Fruit fly (Drosophila melanogaster) S2 (cell line): ENCODE results near the gene CG3176.
"Not testable (repeated sequence)": the region's sequence is repeated elsewhere in the genome, so short reads cannot be mapped to it uniquely, and the experiment has no call there.

Experiments
- CG8478 ChIP-seq: fragments of >200 bp; optimal IDR thresholded peaks from 2 replicates; lab custom pipeline; 2018
- CTCF ChIP-seq, 2 experiments: fragments of >200 bp; optimal IDR thresholded peaks; 2 replicates each; lab custom pipeline; 2018

Gene CG3176

DNA sequence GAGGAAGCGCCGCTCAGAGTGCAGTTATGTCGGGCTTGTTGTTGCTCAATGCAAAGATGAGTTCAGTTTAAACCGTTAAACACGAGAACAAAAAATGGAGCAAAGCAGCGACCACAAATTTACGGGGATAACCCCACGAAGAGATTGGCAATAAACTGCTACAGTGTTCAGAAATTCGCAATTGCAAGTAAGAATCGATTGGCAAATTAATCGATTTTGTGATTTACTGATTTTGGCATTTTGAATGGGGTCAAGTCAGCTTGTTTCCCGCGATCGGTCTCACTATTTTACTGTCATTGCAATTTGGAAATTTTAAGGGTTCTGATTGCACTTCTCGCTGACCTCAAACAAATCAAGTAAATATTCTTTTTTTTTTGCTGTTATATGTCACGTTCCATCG, at the start of gene CG3176:
Gene CG3176 (plus strand): TSS at position 221 of the 400 bp plus-strand sequence.
- not testable (repeated sequence) for TF ChIP-seq CTCF (optimal IDR thresholded peaks at IDR 0.05; lab: Kevin White, UChicago); CG8478 (lab: Kevin White, UChicago)

DNA sequence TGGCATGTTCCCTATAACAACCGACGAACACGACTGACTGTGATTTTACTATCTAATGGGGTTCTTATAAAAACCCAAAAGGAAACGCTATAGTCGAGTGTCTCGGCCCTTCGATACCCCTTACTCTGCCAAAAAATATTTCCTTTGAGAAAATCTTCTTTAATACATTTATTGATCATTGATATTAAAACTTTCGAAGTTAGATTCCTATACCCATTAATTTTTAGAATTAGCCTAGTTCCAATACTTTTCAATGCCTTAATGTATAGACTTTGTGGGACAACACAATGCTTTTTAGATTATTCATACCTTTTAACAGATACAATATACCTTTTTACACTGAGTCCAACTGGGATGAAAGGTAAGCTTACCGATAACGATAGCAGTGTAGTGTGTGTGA, 44.3 kb upstream of the CG3176 start, which contains the start of gene Pgcl:
Gene Pgcl (minus strand): TSS at position 45 of the 400 bp plus-strand sequence.
- TF ChIP-seq CTCF (optimal IDR thresholded peaks at IDR 0.05; lab: Kevin White, UChicago) (no peak), CG8478 (lab: Kevin White, UChicago) (no peak)

DNA sequence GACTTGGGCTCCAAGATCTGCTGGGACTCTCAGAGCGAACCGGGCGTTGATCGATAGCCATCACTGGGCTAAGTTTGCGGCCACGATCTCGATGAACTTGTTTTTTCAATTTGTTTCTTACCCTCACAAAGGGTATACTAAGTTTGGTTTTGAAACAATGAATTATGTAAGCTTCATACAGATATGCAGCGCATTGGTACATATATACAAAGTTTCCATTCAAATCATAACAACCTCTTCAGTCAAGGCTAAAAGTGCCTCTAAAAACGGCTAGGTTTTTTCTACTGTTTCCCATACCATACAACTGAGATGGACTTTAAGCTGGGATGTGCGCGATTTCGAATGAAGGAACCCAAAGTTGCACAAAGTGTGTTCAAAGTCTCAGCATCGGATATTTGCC, 40.4 kb upstream of the CG3176 start:
- TF ChIP-seq CTCF (optimal IDR thresholded peaks at IDR 0.05; lab: Kevin White, UChicago): no peak
- no peak for TF ChIP-seq CG8478 (lab: Kevin White, UChicago)

DNA sequence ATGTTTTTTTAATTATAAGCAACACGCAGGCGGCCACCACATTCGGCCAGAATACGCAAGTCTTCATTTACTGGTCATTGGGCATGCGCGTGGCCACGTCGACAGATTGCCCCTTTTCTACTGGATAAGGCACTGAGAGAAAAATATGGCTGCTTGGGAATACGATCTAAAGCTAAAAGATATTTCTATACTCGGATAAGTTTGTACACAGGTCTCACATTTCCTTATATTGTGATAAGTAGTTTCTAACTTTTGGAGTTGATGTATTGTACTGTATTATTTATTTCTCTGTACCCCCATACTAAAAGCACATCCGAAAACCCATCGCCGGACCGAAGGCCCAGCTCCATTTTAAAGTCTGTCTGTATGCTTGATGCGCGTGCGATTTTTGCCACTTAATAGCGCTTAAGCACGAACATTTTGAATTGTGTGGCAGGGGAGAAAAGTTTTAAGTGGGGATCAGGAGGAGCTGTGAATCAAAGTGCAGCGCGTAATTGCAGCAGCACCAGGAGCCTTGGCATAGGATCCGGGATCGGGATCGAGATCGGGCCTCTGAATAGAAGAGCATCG, 37.6 kb upstream of the CG3176 start:
- TF ChIP-seq CTCF (optimal IDR thresholded peaks at IDR 0.05; lab: Kevin White, UChicago): no peak
- no peak for TF ChIP-seq CG8478 (lab: Kevin White, UChicago)

DNA sequence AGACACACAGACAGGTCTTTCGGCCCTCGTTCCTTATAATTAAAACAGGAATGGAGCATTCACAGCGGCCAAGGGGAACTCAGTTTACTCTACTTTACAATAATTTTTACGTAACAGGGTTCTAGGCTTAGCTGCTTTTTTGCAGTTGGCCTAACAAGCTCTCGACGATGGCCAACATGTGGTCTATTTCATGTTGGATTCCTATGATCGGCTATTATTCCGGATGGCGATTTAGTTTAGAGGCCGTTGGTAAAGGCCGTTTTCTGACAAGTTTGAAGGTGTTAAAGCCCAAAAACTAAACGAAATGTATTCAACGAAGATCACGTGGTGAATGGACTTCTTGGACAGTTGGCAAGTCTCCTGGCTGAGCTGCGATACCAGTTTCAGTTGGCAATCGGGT, 35.7 kb upstream of the CG3176 start:
- TF ChIP-seq CG8478 (lab: Kevin White, UChicago) (no peak), CTCF (optimal IDR thresholded peaks at IDR 0.05; lab: Kevin White, UChicago) (no peak)

DNA sequence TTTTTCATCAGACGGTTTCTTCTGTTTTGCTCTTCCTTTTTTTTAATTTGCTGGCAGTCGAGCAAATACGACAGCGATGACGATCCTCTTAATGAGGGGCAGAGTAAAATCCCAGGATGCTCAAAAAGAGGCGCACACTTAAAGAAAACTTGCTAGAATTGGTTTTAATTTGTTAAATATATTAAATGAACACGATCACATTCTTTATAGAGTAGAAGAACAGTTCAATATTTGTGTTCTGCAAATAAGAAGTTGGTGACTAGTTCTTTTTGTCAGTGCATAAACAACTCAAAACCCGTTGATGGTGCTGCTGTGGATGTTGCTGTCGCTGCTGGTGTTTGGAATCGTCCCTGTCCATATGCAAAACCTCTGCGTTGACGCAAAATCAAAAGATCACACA, 33.4 kb upstream of the CG3176 start:
- TF ChIP-seq CG8478 (lab: Kevin White, UChicago) (no peak), CTCF (optimal IDR thresholded peaks at IDR 0.05; lab: Kevin White, UChicago) (no peak)

DNA sequence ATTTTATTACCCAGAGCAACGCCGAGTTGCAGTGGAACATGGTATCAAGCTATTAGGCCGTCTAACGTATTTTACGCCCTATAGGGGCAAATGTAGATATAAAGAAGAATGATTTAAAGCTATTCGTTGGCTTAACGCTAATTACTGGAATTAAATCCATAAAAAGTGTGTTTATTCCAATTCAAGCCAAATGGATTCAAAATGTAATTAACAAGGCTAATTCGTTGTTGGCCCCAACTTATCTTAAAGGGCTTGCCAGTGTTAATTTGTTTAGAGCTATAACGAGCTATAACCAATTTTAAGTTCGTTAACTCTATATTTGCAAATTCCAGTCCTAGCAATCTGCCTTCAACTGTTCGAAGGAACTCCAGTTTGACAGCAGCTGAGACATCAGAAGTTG, 32.7 kb upstream of the CG3176 start:
- no peak for TF ChIP-seq CG8478 (lab: Kevin White, UChicago)
- TF ChIP-seq CTCF (optimal IDR thresholded peaks at IDR 0.05; lab: Kevin White, UChicago): no peak

DNA sequence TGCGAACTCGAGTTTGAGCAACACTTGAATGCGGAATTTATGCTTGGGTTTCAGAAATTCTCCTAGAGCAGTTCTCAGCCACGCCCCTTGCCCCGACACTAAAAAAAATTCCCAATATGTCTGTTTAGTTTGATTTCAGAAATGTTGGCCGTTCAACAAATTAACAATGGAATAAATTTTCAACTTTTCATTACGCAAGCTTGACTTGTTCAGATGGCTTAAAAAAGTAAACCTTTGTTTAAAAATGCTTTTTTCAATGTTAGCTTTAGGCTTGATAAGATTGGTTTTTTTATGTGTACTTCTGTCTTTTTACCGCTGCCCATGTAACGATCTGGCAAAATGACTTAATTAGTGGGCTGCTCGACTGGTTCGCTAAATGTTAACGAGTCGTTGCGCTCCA, 28.9 kb upstream of the CG3176 start:
- no peak for TF ChIP-seq CG8478 (lab: Kevin White, UChicago)
- no peak for TF ChIP-seq CTCF (optimal IDR thresholded peaks at IDR 0.05; lab: Kevin White, UChicago)

DNA sequence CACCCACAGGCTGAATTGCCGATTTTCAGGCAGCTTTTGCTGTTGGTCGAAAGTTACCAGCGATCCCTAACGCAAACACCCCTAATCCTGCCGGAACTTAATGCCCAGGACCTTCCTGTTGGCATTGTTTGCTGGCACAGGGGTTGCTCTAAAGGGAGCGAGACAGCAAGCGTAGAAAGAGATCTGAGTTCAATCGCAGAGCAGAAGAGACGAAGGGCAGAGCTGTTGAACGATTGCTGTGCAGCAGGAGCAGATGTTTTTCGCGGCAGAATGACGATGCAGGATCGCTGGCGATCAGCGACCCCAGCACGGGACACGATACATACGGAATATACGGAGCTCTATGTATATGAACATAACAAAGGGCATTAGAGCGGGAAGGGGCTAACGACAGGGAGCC, 24.7 kb upstream of the CG3176 start:
- TF ChIP-seq CG8478 (lab: Kevin White, UChicago) (no peak), CTCF (optimal IDR thresholded peaks at IDR 0.05; lab: Kevin White, UChicago) (no peak)

DNA sequence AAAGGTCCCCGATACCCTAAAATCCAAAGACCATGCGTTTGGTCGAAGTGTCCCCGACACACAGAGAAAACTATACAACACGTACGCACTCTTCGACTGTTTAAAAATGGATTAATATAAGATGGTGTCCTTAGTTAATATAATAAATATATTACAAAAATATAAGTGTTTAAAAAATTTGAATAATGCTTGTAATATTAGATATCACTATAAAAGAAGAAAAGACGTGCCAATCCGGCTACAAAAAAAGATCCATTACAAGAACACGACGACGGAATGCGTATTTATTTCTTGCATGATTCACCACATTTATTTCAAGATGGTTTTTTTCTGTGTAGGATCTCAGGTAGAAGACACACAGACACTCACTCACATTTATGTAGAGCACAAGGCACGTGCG, 23.9 kb upstream of the CG3176 start:
- TF ChIP-seq CG8478 (lab: Kevin White, UChicago) (no peak), CTCF (optimal IDR thresholded peaks at IDR 0.05; lab: Kevin White, UChicago) (no peak)

DNA sequence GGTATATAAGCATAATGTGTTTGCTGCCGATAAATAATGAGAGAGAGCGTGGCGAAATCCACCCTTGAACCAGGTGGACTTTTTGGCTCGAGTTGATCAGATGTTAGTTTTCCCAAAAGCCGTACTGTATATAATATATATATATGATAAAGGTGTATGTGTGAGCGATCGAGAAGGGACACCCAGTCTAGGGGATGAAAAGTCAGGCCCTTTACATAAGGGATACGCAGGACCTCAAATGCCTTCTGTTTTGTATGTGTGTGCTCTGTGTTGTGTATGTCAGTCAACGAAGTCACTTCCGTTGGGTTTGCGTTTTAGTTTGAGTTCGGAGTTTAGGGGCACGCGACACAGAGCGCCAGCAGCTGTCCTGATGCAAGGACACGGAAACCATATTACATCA, 21.2 kb upstream of the CG3176 start, which contains the start of gene ase:
Gene ase (plus strand): TSS at position 301 of the 400 bp plus-strand sequence.
- no peak for TF ChIP-seq CG8478 (lab: Kevin White, UChicago)
- no peak for TF ChIP-seq CTCF (optimal IDR thresholded peaks at IDR 0.05; lab: Kevin White, UChicago)

DNA sequence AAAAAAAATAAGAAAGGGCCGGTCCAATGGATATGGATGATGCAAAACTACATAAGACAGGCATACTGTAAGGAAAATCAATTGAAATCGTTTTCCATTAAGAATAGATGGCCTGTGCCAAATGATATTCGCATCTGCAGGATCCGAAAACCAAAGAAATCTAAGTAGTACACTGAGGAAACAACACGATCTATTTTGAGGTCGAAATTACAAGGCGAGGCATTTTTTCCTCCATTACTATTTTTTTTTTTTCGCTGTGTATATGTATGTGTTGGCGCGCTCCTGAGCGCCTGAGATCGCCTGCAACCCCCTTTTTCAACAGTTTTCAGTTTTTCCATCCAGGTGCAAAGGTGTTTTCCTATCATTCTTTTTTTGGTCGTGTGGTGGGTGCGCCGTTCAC, 17.7 kb upstream of the CG3176 start:
- no peak for TF ChIP-seq CG8478 (lab: Kevin White, UChicago)
- TF ChIP-seq CTCF (optimal IDR thresholded peaks at IDR 0.05; lab: Kevin White, UChicago): no peak

DNA sequence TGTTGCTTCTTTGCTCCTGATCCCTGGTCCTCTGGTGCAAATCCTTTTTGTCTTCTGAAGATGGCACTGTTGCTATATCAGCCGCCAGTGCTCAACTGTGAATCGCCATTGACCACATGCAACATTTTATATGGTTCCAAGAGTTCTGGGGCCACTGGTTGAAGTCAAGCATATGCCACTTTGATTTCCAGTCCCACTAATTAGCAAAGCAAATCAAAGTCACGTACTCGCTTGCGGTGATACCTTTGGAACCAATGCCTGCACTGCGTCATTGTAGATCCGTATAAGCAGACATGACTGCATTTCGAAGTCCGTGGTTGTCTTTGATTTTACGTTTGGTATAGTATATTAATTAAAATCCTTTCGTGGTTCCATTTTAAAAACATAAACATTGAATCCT, 12.4 kb upstream of the CG3176 start, which contains the start of gene Cyp4g1:
Gene Cyp4g1 (minus strand): TSS at position 101 of the 400 bp plus-strand sequence.
- TF ChIP-seq CTCF (optimal IDR thresholded peaks at IDR 0.05; lab: Kevin White, UChicago) (no peak), CG8478 (lab: Kevin White, UChicago) (no peak)

DNA sequence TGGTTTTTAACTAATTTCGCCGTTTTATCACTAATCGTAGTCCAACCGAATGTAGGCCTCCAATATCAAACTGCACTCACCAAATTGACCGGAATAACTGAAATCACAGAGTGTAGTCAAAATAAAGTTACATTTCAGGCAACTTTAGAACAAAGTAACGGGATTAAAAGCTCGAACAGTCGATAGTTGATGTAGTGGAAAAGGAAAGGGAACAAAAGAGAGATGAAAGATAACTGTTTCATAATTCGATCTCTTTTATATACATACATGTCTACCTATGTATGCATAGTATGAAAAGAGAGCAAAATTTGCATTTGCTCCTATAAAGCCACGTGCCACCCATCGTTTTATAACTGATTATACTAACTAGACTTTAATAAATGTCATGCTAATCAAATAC, 11.0 kb upstream of the CG3176 start, which contains the start of gene CG32816:
Gene CG32816 (minus strand): TSS at position 101 of the 400 bp plus-strand sequence.
- TF ChIP-seq CTCF (optimal IDR thresholded peaks at IDR 0.05; lab: Kevin White, UChicago) (no peak), CG8478 (lab: Kevin White, UChicago) (no peak)

DNA sequence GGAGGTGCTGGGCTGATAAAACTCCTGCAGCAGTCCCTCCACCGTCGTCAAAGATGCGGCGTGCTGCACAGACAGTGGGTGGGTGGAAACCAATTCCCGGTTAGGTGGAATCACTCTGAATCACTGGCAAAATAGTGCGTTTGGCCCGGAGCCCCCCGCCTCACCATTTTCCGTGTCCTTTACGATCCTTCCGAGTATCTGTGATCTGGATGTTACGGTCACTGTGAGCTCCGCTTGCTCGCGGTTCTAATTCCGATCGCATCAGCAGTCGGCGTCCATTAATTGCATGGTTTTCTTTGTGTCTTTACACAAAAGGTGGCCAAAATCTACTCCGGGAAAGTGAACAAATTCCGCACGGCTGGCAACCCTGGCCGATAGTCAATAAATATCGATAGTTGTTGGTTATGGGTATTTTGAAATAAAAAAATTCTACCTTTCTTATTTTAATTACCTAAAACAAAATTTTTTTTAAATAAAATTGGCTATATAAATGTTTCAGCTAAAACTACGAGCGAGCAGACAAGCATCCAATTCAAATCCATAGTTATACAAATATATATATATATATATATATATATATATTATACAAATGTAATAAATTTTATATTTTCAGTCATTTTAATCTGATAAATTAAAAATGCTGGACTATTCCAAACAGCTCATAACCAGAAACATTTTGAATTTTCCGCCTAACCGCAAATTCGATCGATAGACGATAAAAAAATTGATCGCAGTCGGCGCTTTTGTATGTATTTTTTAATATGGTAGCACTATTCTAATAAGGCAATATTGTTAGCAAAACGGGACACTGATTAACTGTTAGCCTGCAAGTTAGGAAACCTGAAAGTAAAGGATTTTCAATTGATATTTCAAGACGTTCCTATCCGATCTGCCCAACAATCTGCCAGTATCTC, 5.2 kb upstream of the CG3176 start, which contains the start of the genes ebo and CG13373:
Gene ebo (minus strand): TSS at position 350 of the 914 bp plus-strand sequence.
Gene CG13373 (plus strand): TSS at position 755 of the 914 bp plus-strand sequence.
- TF ChIP-seq CG8478 (lab: Kevin White, UChicago) (no peak), CTCF (optimal IDR thresholded peaks at IDR 0.05; lab: Kevin White, UChicago) (no peak)
